Fruit fly (Drosophila melanogaster) whole organism, embryonic: ENCODE data around the gene sesB.
A peak's percentile ranks its signal among the peaks of the same experiment; 100 is the strongest.

Experiments used
- Ada2b ChIP-seq: fragments of 200-800 bp; sonication (Bioruptor generic); IDR thresholded peaks from 2 replicates; pipeline ENCODE4 v1.3.6; 2022; ENCODE audit warnings: missing biosample characterization, missing genetic modification characterization
- Bgb ChIP-seq: fragments of 200-800 bp; sonication (Bioruptor generic); IDR thresholded peaks from 2 replicates; pipeline ENCODE4 v1.3.6; 2022; ENCODE audit warnings: missing biosample characterization, missing genetic modification characterization; ENCODE audit not compliant: partially characterized antibody
- Bteb2 ChIP-seq: fragments of 200-800 bp; sonication (Bioruptor generic); optimal IDR thresholded peaks from 2 replicates; lab custom pipeline; 2016; ENCODE audit warnings: missing biosample characterization, missing genetic modification characterization
- CG10462 ChIP-seq: fragments of 200-800 bp; sonication (Bioruptor generic); optimal IDR thresholded peaks from 2 replicates; lab custom pipeline; 2016; ENCODE audit warnings: missing biosample characterization, missing genetic modification characterization
- CG10543 ChIP-seq: fragments of 200-800 bp; sonication (Bioruptor generic); optimal IDR thresholded peaks from 3 replicates; lab custom pipeline; 2017; ENCODE audit warnings: missing biosample characterization, mild to moderate bottlenecking, missing genetic modification characterization, moderate library complexity
- CG12071 ChIP-seq: fragments of 200-800 bp; sonication (Bioruptor generic); optimal IDR thresholded peaks from 3 replicates; lab custom pipeline; 2018; ENCODE audit warnings: missing biosample characterization, mild to moderate bottlenecking, missing genetic modification characterization
- CG15696 ChIP-seq: fragments of 200-800 bp; sonication (Bioruptor generic); optimal IDR thresholded peaks from 2 replicates; lab custom pipeline; 2019; ENCODE audit warnings: missing biosample characterization, mild to moderate bottlenecking, missing genetic modification characterization, moderate library complexity
- CG2712 ChIP-seq: fragments of 200-800 bp; optimal IDR thresholded peaks from 3 replicates; lab custom pipeline; 2019; ENCODE audit warnings: missing biosample characterization, mild to moderate bottlenecking, missing genetic modification characterization, moderate library complexity
- CG3838 ChIP-seq: fragments of 200-800 bp; sonication (Bioruptor generic); optimal IDR thresholded peaks from 3 replicates; lab custom pipeline; 2016; ENCODE audit warnings: missing biosample characterization, missing genetic modification characterization
- CG42726 ChIP-seq: fragments of 200-800 bp; sonication (Bioruptor generic); IDR thresholded peaks from 2 replicates; pipeline ENCODE4 v1.3.6; 2022; ENCODE audit warnings: missing biosample characterization, missing genetic modification characterization; ENCODE audit not compliant: partially characterized antibody
- CG4360 ChIP-seq: fragments of 200-800 bp; sonication (Bioruptor generic); IDR thresholded peaks from 2 replicates; pipeline ENCODE4 v1.3.6; 2022; ENCODE audit warnings: missing biosample characterization, missing genetic modification characterization
- CG6654 ChIP-seq: fragments of 200-800 bp; sonication (Bioruptor generic); optimal IDR thresholded peaks from 2 replicates; lab custom pipeline; 2017; ENCODE audit warnings: missing biosample characterization, mild to moderate bottlenecking, missing genetic modification characterization
- CG8359 ChIP-seq: fragments of 200-800 bp; sonication (Bioruptor generic); optimal IDR thresholded peaks from 2 replicates; lab custom pipeline; 2017; ENCODE audit warnings: missing biosample characterization, mild to moderate bottlenecking, missing genetic modification characterization, borderline replicate concordance
- CrebB ChIP-seq: fragments of 200-800 bp; sonication (Bioruptor generic); optimal IDR thresholded peaks from 3 replicates; lab custom pipeline; 2018; ENCODE audit warnings: missing biosample characterization, mild to moderate bottlenecking, missing genetic modification characterization
- Ets97D ChIP-seq: fragments of 200-800 bp; sonication (Bioruptor generic); optimal IDR thresholded peaks from 3 replicates; lab custom pipeline; 2016; ENCODE audit warnings: missing biosample characterization, missing genetic modification characterization
- HLH4C ChIP-seq: fragments of 200-800 bp; sonication (Bioruptor generic); IDR thresholded peaks from 3 replicates; pipeline ENCODE4 v1.3.6; 2022; ENCODE audit warnings: missing biosample characterization, missing genetic modification characterization; ENCODE audit not compliant: partially characterized antibody
- Kr ChIP-seq: fragments of 200-800 bp; sonication (Bioruptor generic); optimal IDR thresholded peaks from 2 replicates; lab custom pipeline; 2017; ENCODE audit warnings: missing biosample characterization, mild to moderate bottlenecking, missing genetic modification characterization
- Med ChIP-seq: fragments of 200-800 bp; sonication (Bioruptor generic); peaks from one replicate; lab custom pipeline; 2016; ENCODE audit warnings: missing biosample characterization, missing genetic modification characterization, mild to moderate bottlenecking, inconsistent platforms, moderate library complexity
- Poxn ChIP-seq: fragments of 200-800 bp; sonication (Bioruptor generic); IDR thresholded peaks from 2 replicates; pipeline ENCODE4 v1.3.6; 2022; ENCODE audit warnings: missing biosample characterization, missing genetic modification characterization
- Sin3A ChIP-seq: fragments of >200 bp; optimal IDR thresholded peaks from 2 replicates; lab custom pipeline; 2018
- Stat92E ChIP-seq, 3 experiments: fragments of >200 bp in 2 of 3; fragments of 200-800 bp in 1 of 3; sonication (Bioruptor generic) in 1 of 3; optimal IDR thresholded peaks; 2 replicates each; lab custom pipeline; 2017 to 2019; ENCODE audit warnings: missing biosample characterization in 3 of 3, missing genetic modification characterization in 3 of 3, mild to moderate bottlenecking in 1 of 3, moderate library complexity in 1 of 3
- Trl ChIP-seq, 3 experiments: fragments of >200 bp in 2 of 3; fragments of 200-800 bp in 1 of 3; sonication (Bioruptor generic) in 1 of 3; optimal IDR thresholded peaks; 2 replicates in 1 of 3; 3 replicates in 2 of 3; lab custom pipeline; 2016 to 2017; ENCODE audit warnings: missing biosample characterization in 1 of 3, missing genetic modification characterization in 1 of 3
- ase ChIP-seq: fragments of 200-800 bp; sonication (Bioruptor generic); IDR thresholded peaks from 3 replicates; pipeline ENCODE4 v1.3.6; 2022; ENCODE audit warnings: missing biosample characterization, missing genetic modification characterization
- bowl ChIP-seq: fragments of 200-800 bp; sonication (Bioruptor generic); IDR thresholded peaks from 2 replicates; pipeline ENCODE4 v1.3.6; 2022; ENCODE audit warnings: missing biosample characterization, missing genetic modification characterization
- bsh ChIP-seq, 2 experiments: fragments of 200-800 bp; sonication (Bioruptor generic); optimal IDR thresholded peaks; 2 replicates each; lab custom pipeline; 2017 to 2018; ENCODE audit warnings: mild to moderate bottlenecking in 2 of 2, missing biosample characterization in 2 of 2, missing genetic modification characterization in 2 of 2, moderate library complexity in 1 of 2
- cad ChIP-seq: fragments of >200 bp; optimal IDR thresholded peaks from 2 replicates; lab custom pipeline; 2017; ENCODE audit warnings: missing biosample characterization, missing genetic modification characterization
- cas ChIP-seq: fragments of 200-800 bp; sonication (Bioruptor generic); IDR thresholded peaks from 2 replicates; pipeline ENCODE4 v1.3.6; 2022; ENCODE audit warnings: missing biosample characterization, missing genetic modification characterization
- cg ChIP-seq: fragments of 200-800 bp; sonication (Bioruptor generic); optimal IDR thresholded peaks from 3 replicates; lab custom pipeline; 2019; ENCODE audit warnings: missing biosample characterization, mild to moderate bottlenecking, missing genetic modification characterization, moderate library complexity
- chinmo ChIP-seq: fragments of 200-800 bp; sonication (Bioruptor generic); IDR thresholded peaks from 4 replicates; pipeline ENCODE4 v1.3.6; 2022; ENCODE audit warnings: missing biosample characterization, missing genetic modification characterization; ENCODE audit not compliant: partially characterized antibody
- crol ChIP-seq: fragments of 200-800 bp; sonication (Bioruptor generic); IDR thresholded peaks from 2 replicates; pipeline ENCODE4 v1.3.6; 2022; ENCODE audit warnings: missing biosample characterization, missing genetic modification characterization
- dpn ChIP-seq, 2 experiments: fragments of 200-800 bp; sonication (Bioruptor generic); optimal IDR thresholded peaks; 3 replicates each; lab custom pipeline; 2016; ENCODE audit warnings: missing biosample characterization in 2 of 2, missing genetic modification characterization in 2 of 2
- emc ChIP-seq: fragments of 200-800 bp; sonication (Bioruptor generic); optimal IDR thresholded peaks from 2 replicates; lab custom pipeline; 2016; ENCODE audit warnings: missing biosample characterization, missing genetic modification characterization
- hbn ChIP-seq: fragments of 200-800 bp; sonication (Bioruptor generic); IDR thresholded peaks from 2 replicates; pipeline ENCODE4 v1.3.6; 2022; ENCODE audit warnings: missing biosample characterization, missing genetic modification characterization; ENCODE audit not compliant: partially characterized antibody
- inv ChIP-seq: fragments of 200-800 bp; sonication (Bioruptor generic); IDR thresholded peaks from 2 replicates; pipeline ENCODE4 v1.3.6; 2022; ENCODE audit warnings: missing biosample characterization, missing genetic modification characterization; ENCODE audit not compliant: partially characterized antibody
- oc ChIP-seq: fragments of 200-800 bp; sonication (Bioruptor generic); optimal IDR thresholded peaks from 2 replicates; lab custom pipeline; 2018; ENCODE audit warnings: missing biosample characterization, mild to moderate bottlenecking, missing genetic modification characterization, moderate library complexity
- pb ChIP-seq: fragments of 200-800 bp; sonication (Bioruptor generic); optimal IDR thresholded peaks from 3 replicates; lab custom pipeline; 2016; ENCODE audit warnings: missing biosample characterization, missing genetic modification characterization
- phol ChIP-seq: fragments of 200-800 bp; sonication (Bioruptor generic); optimal IDR thresholded peaks from 3 replicates; lab custom pipeline; 2018; ENCODE audit warnings: missing biosample characterization, mild to moderate bottlenecking, missing genetic modification characterization, moderate library complexity
- prd ChIP-seq, 3 experiments: fragments of >200 bp in 2 of 3; fragments of 200-800 bp in 1 of 3; sonication (Bioruptor generic) in 1 of 3; optimal IDR thresholded peaks in 2 of 3; IDR thresholded peaks in 1 of 3; 2 replicates in 2 of 3; 3 replicates in 1 of 3; pipeline versions ENCODE4 v1.3.6 to Lab custom; 2017 to 2022; ENCODE audit warnings: missing biosample characterization in 1 of 3, missing genetic modification characterization in 1 of 3
- pros ChIP-seq: fragments of 200-800 bp; sonication (Bioruptor generic); optimal IDR thresholded peaks from 3 replicates; lab custom pipeline; 2019; ENCODE audit warnings: missing biosample characterization, mild to moderate bottlenecking, missing genetic modification characterization, moderate library complexity
- pzg ChIP-seq: fragments of 200-800 bp; sonication (Bioruptor generic); optimal IDR thresholded peaks from 3 replicates; lab custom pipeline; 2018; ENCODE audit warnings: missing biosample characterization, mild to moderate bottlenecking, missing genetic modification characterization, moderate library complexity
- row ChIP-seq: fragments of 200-800 bp; sonication (Bioruptor generic); IDR thresholded peaks from 3 replicates; pipeline ENCODE4 v1.3.6; 2022; ENCODE audit warnings: missing biosample characterization, missing genetic modification characterization
- sc ChIP-seq, 3 experiments: fragments of >200 bp in 2 of 3; fragments of 200-800 bp in 1 of 3; sonication (Bioruptor generic) in 1 of 3; optimal IDR thresholded peaks; 2 replicates in 2 of 3; 3 replicates in 1 of 3; lab custom pipeline; 2017; ENCODE audit warnings: mild to moderate bottlenecking in 1 of 3, missing biosample characterization in 1 of 3, missing genetic modification characterization in 1 of 3, missing genetic modification reagents in 1 of 3
- sens-2 ChIP-seq: fragments of 200-800 bp; sonication (Bioruptor generic); IDR thresholded peaks from 2 replicates; pipeline ENCODE4 v1.3.6; 2022; ENCODE audit warnings: missing biosample characterization, missing genetic modification characterization
- sim ChIP-seq: fragments of 200-800 bp; sonication (Bioruptor generic); IDR thresholded peaks from 2 replicates; pipeline ENCODE4 v1.3.6; 2022; ENCODE audit warnings: missing biosample characterization, missing genetic modification characterization
- sqz ChIP-seq: fragments of 200-800 bp; sonication (Bioruptor generic); optimal IDR thresholded peaks from 3 replicates; lab custom pipeline; 2018; ENCODE audit warnings: missing biosample characterization, mild to moderate bottlenecking, missing genetic modification characterization
- toy ChIP-seq: fragments of 200-800 bp; sonication (Bioruptor generic); IDR thresholded peaks from 2 replicates; pipeline ENCODE4 v1.3.6; 2022; ENCODE audit warnings: missing biosample characterization, missing genetic modification characterization
- unpg ChIP-seq: fragments of 200-800 bp; sonication (Bioruptor generic); optimal IDR thresholded peaks from 3 replicates; lab custom pipeline; 2018; ENCODE audit warnings: missing biosample characterization, mild to moderate bottlenecking, missing genetic modification characterization, moderate library complexity
- usp ChIP-seq: fragments of >200 bp; optimal IDR thresholded peaks from 2 replicates; lab custom pipeline; 2017; ENCODE audit warnings: missing biosample characterization, missing genetic modification characterization

sesB gene

DNA sequence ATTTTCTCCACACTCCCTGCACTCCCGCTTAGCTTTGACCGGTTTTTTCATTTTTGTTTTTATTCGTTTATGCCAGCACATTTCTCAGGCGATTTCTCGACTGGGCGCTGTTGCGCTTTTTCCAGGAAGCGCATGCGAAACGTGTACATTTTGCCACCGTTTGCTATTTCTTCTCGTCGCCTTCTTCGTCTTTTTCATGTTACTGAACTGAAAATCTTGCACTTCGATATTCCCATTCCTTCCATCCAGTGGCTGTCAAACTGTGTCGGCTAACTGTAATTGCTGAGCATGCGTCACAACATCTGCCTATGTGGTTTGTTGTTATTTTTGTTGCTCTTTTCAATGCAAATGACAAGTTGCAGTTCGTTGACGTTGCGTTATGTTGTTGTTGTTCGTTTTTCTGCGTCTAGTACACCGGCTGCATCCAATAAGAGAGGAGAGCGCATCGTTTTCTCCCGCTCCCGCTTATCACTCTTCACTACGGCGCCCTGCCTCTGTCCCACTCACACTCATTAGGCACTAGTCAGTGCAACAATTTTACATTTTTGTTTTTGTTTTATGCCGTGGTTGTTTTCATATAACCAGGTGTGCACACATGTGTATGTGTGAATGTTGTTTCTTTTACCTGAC lies 15.2 kb upstream of the sesB start (continued):
- peak; percentile 95 for TF ChIP-seq CG6654 (GFP tag; lab: Kevin White, UChicago)
- peak; percentile 7 for TF ChIP-seq Med
- TF ChIP-seq inv (GFP tag; lab: Robert Waterston, UW) = no peak
- TF ChIP-seq Bgb = no peak
- no peak for TF ChIP-seq Poxn (GFP tag; lab: Robert Waterston, UW)
- no peak for TF ChIP-seq pb (GFP tag; lab: Kevin White, UChicago)
- peak; percentile 41 for TF ChIP-seq cg (GFP tag; lab: Kevin White, UChicago)
- no peak for TF ChIP-seq emc (GFP tag; lab: Kevin White, UChicago)
- TF ChIP-seq CG3838 = peak; percentile 28
- TF ChIP-seq CrebB (tag; lab: Kevin White, UChicago) = no peak
- no peak for TF ChIP-seq sens-2
- no peak for TF ChIP-seq cas (GFP tag; lab: Robert Waterston, UW)
- no peak for TF ChIP-seq phol (tag; lab: Kevin White, UChicago)
- TF ChIP-seq Bteb2 (GFP tag; lab: Kevin White, UChicago) = no peak
- no peak for TF ChIP-seq row
- TF ChIP-seq crol (GFP tag; lab: Robert Waterston, UW) = peak; percentile 29; the same call in 1 of the 2 replicates
- TF ChIP-seq oc (tag; lab: Kevin White, UChicago) = no peak
- peak in 1 of 3 experiments; percentile 66 for TF ChIP-seq Stat92E (GFP tag; optimal IDR thresholded peaks at IDR 0.05; lab: Kevin White, UChicago)
- TF ChIP-seq CG10543 (GFP tag; lab: Kevin White, UChicago) = no peak
- TF ChIP-seq chinmo (GFP tag; lab: Robert Waterston, UW) = peak; percentile 66; the same call in 1 of the 4 replicates
- no peak for TF ChIP-seq prd (optimal IDR thresholded peaks at IDR 0.05; lab: Kevin White, UChicago)
- no peak for TF ChIP-seq prd (GFP tag; IDR thresholded peaks at IDR 0.05; lab: Robert Waterston, UW)
- TF ChIP-seq pros (GFP tag; lab: Kevin White, UChicago) = no peak
- no peak for TF ChIP-seq hbn
- no peak for TF ChIP-seq CG42726 (GFP tag; lab: Robert Waterston, UW)
- TF ChIP-seq CG10462 = no peak
- TF ChIP-seq unpg (GFP tag; lab: Kevin White, UChicago) = no peak

dm6 chrX:10801033-10801432 lies 14.3 kb upstream of the sesB start:
- peak; percentile 74 for TF ChIP-seq sqz
- no peak for TF ChIP-seq dpn (GFP tag; optimal IDR thresholded peaks at IDR 0.05; lab: Kevin White, UChicago)
- no peak for TF ChIP-seq Bgb
- TF ChIP-seq CG2712 (tag; lab: Kevin White, UChicago) = no peak
- no peak for TF ChIP-seq HLH4C (GFP tag; lab: Robert Waterston, UW)
- peak; percentile 31; the same call in 1 of the 2 replicates for TF ChIP-seq crol (GFP tag; lab: Robert Waterston, UW)
- TF ChIP-seq sc (optimal IDR thresholded peaks at IDR 0.05; lab: Kevin White, UChicago) = no peak
- no peak for TF ChIP-seq sc (GFP tag; optimal IDR thresholded peaks at IDR 0.05; lab: Kevin White, UChicago)
- no peak for TF ChIP-seq Sin3A (lab: Kevin White, UChicago)
- TF ChIP-seq CG4360 = peak; percentile 79
- TF ChIP-seq Kr (GFP tag; lab: Kevin White, UChicago) = no peak
- no peak for TF ChIP-seq cad (GFP tag; lab: Kevin White, UChicago)
- TF ChIP-seq bsh (GFP tag; optimal IDR thresholded peaks at IDR 0.05; lab: Kevin White, UChicago) = peak in 1 of 2 experiments; percentile 36
- TF ChIP-seq pzg (GFP tag; lab: Kevin White, UChicago) = no peak
- no peak for TF ChIP-seq CG8359 (GFP tag; lab: Kevin White, UChicago)
- no peak for TF ChIP-seq usp
- no peak for TF ChIP-seq toy (GFP tag; lab: Robert Waterston, UW)
- no peak for TF ChIP-seq sim (GFP tag; lab: Robert Waterston, UW)
- no peak for TF ChIP-seq Ets97D (GFP tag; lab: Kevin White, UChicago)
- no peak for TF ChIP-seq CG12071
- TF ChIP-seq CG15696 (tag; lab: Kevin White, UChicago) = no peak
- TF ChIP-seq Ada2b = no peak
- peak; percentile 84 for TF ChIP-seq pros (GFP tag; lab: Kevin White, UChicago)
- peak; percentile 38 to 46 for TF ChIP-seq Trl (optimal IDR thresholded peaks at IDR 0.05; lab: Kevin White, UChicago)
- TF ChIP-seq Trl (GFP tag; optimal IDR thresholded peaks at IDR 0.05; lab: Kevin White, UChicago) = no peak
- no peak for TF ChIP-seq ase (GFP tag; lab: Robert Waterston, UW)
- TF ChIP-seq bowl (GFP tag; lab: Robert Waterston, UW) = no peak
